Worm (Caenorhabditis elegans) whole organism, L4/young adult: ENCODE measurements around the gene K08H10.6.

Experiments
- W03F9.2 ChIP-seq: fragments of 150-350 bp; optimal IDR thresholded peaks from 2 replicates; lab custom pipeline; 2014; ENCODE audit warnings: missing biosample characterization, missing genetic modification characterization
- dao-5 ChIP-seq: sonication (generic microtip); optimal IDR thresholded peaks from 2 replicates; lab custom pipeline; 2016; ENCODE audit warnings: missing genotype, missing genetic modification characterization, moderate library complexity, missing compliant biosample characterization
- him-1 ChIP-seq: sonication (generic microtip); optimal IDR thresholded peaks from 2 replicates; lab custom pipeline; 2016; ENCODE audit warnings: missing genotype, missing genetic modification reagents, missing genetic modification characterization, missing compliant biosample characterization

ce11 chrV:9977211-9977610 is 18.5 kb downstream of the K08H10.6 start:
- TF ChIP-seq W03F9.2 (tag; lab: Kevin White, UChicago) (no peak), him-1 (tag; lab: Kevin White, UChicago) (no peak), dao-5 (tag; lab: Kevin White, UChicago) (no peak)
